Worm (Caenorhabditis elegans) whole organism, L2 larva: ENCODE results near the gene C49F8.15.

ENCODE experiments used
- C34F6.9 ChIP-seq: fragments of 150-350 bp; optimal IDR thresholded peaks from 2 replicates; lab custom pipeline; 2014; ENCODE audit warnings: missing biosample characterization, missing genetic modification characterization
- mdl-1 ChIP-seq, 2 experiments: fragments of 150-350 bp in 1 of 2; sonication (generic microtip) in 1 of 2; optimal IDR thresholded peaks; 2 replicates each; lab custom pipeline; 2017; ENCODE audit warnings: missing biosample characterization in 2 of 2, missing genetic modification characterization in 2 of 2
- zag-1 ChIP-seq: fragments of 150-350 bp; optimal IDR thresholded peaks from 2 replicates; lab custom pipeline; 2014; ENCODE audit warnings: missing biosample characterization, missing genetic modification characterization

DNA sequence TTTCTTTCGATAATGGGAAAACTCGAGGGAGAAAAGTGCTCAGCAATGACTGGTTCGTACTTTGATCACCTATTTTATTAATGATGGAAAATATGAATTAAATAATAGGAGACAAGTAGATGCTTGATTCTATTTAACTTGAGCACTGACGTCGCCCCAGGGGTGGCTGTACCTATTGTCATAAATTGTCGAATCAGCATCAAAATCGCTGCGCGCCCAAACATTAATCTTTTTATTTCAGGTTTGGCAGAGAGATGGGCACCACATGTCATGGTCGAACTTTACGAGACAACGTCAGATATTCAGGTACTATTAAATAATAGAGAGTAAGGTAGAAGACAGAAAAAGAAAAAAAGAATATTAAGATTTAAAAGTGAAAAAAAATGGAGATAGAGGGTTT, 38.1 kb downstream of the C49F8.15 start:
- no peak for TF ChIP-seq mdl-1 (tag; optimal IDR thresholded peaks at IDR 0.05; lab: Kevin White, UChicago)
- no peak for TF ChIP-seq C34F6.9 (tag; lab: Kevin White, UChicago)
- TF ChIP-seq zag-1 (tag; lab: Kevin White, UChicago) = no peak
